Worm (Caenorhabditis elegans): ENCODE results near the gene pelo-1.

Gene pelo-1

ce11 chrIII:4195306-4196008 lies 8.6 kb downstream of the pelo-1 start (continued):
- TF ChIP-seq zip-2 (tag; optimal IDR thresholded peaks at IDR 0.05) (peak; percentile 49), tra-1 (GFP tag; IDR thresholded peaks at IDR 0.05) (0 out of 2 replicates have a peak, but pooled peaks have one; percentile 36), php-3 (GFP tag; IDR thresholded peaks at IDR 0.05) (peak; percentile 36), lin-1 (GFP tag; IDR thresholded peaks at IDR 0.05) (peak; percentile 57), hlh-11 (tag; optimal IDR thresholded peaks at IDR 0.05) (peak; percentile 48), saeg-2 (GFP tag; IDR thresholded peaks at IDR 0.05) (peak; percentile 73; the same call in 1 of the 2 replicates)

- TF ChIP-seq pha-4 (GFP tag; IDR thresholded peaks at IDR 0.05), result 0 out of 2 replicates have a peak, but pooled peaks have one; percentile 14
- TF ChIP-seq pha-4 (tag; optimal IDR thresholded peaks at IDR 0.05), result no peak
- TF ChIP-seq set-16 (GFP tag; IDR thresholded peaks at IDR 0.05), result peak; percentile 25; the same call in 1 of the 2 replicates
- TF ChIP-seq ceh-62 (tag; optimal IDR thresholded peaks at IDR 0.05), result no peak
- TF ChIP-seq aha-1 (tag), result peak; percentile 97
- no peak for TF ChIP-seq zfp-2 (tag; optimal IDR thresholded peaks at IDR 0.05)
- TF ChIP-seq egl-43 (GFP tag; IDR thresholded peaks at IDR 0.05), result peak; percentile 60
- TF ChIP-seq ZK337.2 (GFP tag; IDR thresholded peaks at IDR 0.05), result 0 out of 2 replicates have a peak, but pooled peaks have one; percentile 35
- no peak for TF ChIP-seq tra-1 (GFP tag; IDR thresholded peaks at IDR 0.05)
- no peak for TF ChIP-seq lin-15B (tag; optimal IDR thresholded peaks at IDR 0.05)
- no peak for TF ChIP-seq nhr-111 (GFP tag; optimal IDR thresholded peaks at IDR 0.05)
Measured at ce11 chrIII:4194349-4195110, 9.5 kb downstream of the pelo-1 start.

- TF ChIP-seq ctbp-1 (GFP tag; IDR thresholded peaks at IDR 0.05) (peak; percentile 75; the same call in 1 of the 2 replicates), cey-2 (tag; optimal IDR thresholded peaks at IDR 0.05; ENCODE audit: borderline replicate concordance, insufficient read depth) (no peak), ceh-28 (tag; optimal IDR thresholded peaks at IDR 0.05) (no peak), lin-15B (tag; optimal IDR thresholded peaks at IDR 0.05) (no peak), hif-1 (tag; optimal IDR thresholded peaks at IDR 0.05) (peak; percentile 51 to 87), mep-1 (tag; optimal IDR thresholded peaks at IDR 0.05) (peak; percentile 92), zip-11 (GFP tag; IDR thresholded peaks at IDR 0.05) (no peak), nhr-6 (tag; optimal IDR thresholded peaks at IDR 0.05) (peak; percentile 89), nhr-76 (tag; optimal IDR thresholded peaks at IDR 0.05) (no peak), ZK546.5 (tag; optimal IDR thresholded peaks at IDR 0.05) (no peak), hlh-30 (tag; optimal IDR thresholded peaks at IDR 0.05; ENCODE audit: insufficient read depth) (peak; percentile 94), nhr-25 (tag; optimal IDR thresholded peaks at IDR 0.05; ENCODE audit: borderline replicate concordance, insufficient read depth) (peak; percentile 78), dmd-6 (GFP tag; IDR thresholded peaks at IDR 0.05) (peak; percentile 98), madf-5 (GFP tag; IDR thresholded peaks at IDR 0.05) (no peak), hmg-1.1 (GFP tag; IDR thresholded peaks at IDR 0.05) (peak; percentile 75), mxl-3 (GFP tag; optimal IDR thresholded peaks at IDR 0.05) (peak; percentile 97), dpl-1 (GFP tag; optimal IDR thresholded peaks at IDR 0.05) (peak; percentile 79), lin-1 (GFP tag; IDR thresholded peaks at IDR 0.05) (peak; percentile 99), jun-1 (tag; optimal IDR thresholded peaks at IDR 0.05) (peak; percentile 93), tag-97 (GFP tag; IDR thresholded peaks at IDR 0.05) (no peak), F26F4.8 (GFP tag; conservative IDR thresholded peaks at IDR 0.05) (no peak), aly-2 (tag; optimal IDR thresholded peaks at IDR 0.05) (no peak), nhr-48 (tag; optimal IDR thresholded peaks at IDR 0.05) (peak; percentile 82), nhr-41 (GFP tag; IDR thresholded peaks at IDR 0.05) (peak; percentile 79), ceh-62 (tag; optimal IDR thresholded peaks at IDR 0.05) (no peak), gei-8 (GFP tag; optimal IDR thresholded peaks at IDR 0.05) (no peak), pqm-1 (tag; optimal IDR thresholded peaks at IDR 0.05) (peak; percentile 95), rbr-2 (tag; optimal IDR thresholded peaks at IDR 0.05) (peak; percentile 92), lim-7 (GFP tag; IDR thresholded peaks at IDR 0.05) (no peak), hlh-11 (tag; optimal IDR thresholded peaks at IDR 0.05) (peak; percentile 98), tra-1 (GFP tag; IDR thresholded peaks at IDR 0.05) (peak; percentile 81), zag-1 (tag; optimal IDR thresholded peaks at IDR 0.05) (no peak), madf-9 (GFP tag; conservative IDR thresholded peaks at IDR 0.05) (peak; percentile 82)
Measured at ce11 chrIII:4193659-4194103, 10.3 kb downstream of the pelo-1 start, which contains the start of gene xbp-1. TSS of gene xbp-1 (plus strand) at chrIII:4193809.
